Worm (Caenorhabditis elegans) whole organism, midembryonic: ENCODE measurements around the gene fbxa-72.

Experiments
- T22C8.4 ChIP-seq: fragments of 200-800 bp; sonication (Bioruptor generic); IDR thresholded peaks from 2 replicates; pipeline ENCODE4 v1.3.6; 2022; ENCODE audit warnings: missing genetic modification characterization, missing compliant biosample characterization
- cog-1 ChIP-seq: sonication (generic microtip); optimal IDR thresholded peaks from 2 replicates; lab custom pipeline; 2016; ENCODE audit warnings: missing genetic modification characterization, missing compliant biosample characterization
- flt-1 ChIP-seq: fragments of 200-800 bp; sonication (Bioruptor generic); IDR thresholded peaks from 2 replicates; pipeline ENCODE4 v1.3.6; 2022; ENCODE audit warnings: missing genetic modification characterization, missing compliant biosample characterization
- klf-2 ChIP-seq: fragments of 200-800 bp; sonication (Bioruptor generic); conservative IDR thresholded peaks from 2 replicates; pipeline ENCODE4 v1.3.6; 2022; ENCODE audit warnings: missing genetic modification reagents, missing genetic modification characterization, missing compliant biosample characterization
- med-1 ChIP-seq: sonication (generic microtip); optimal IDR thresholded peaks from 2 replicates; lab custom pipeline; 2017; ENCODE audit warnings: missing genetic modification characterization, mild to moderate bottlenecking, missing compliant biosample characterization, antibody characterized with exemption, missing genetic modification reagents; ENCODE audit not compliant: insufficient read depth
- ref-1 ChIP-seq: fragments of 200-800 bp; sonication (Bioruptor generic); conservative IDR thresholded peaks from 2 replicates; pipeline ENCODE4 v1.3.6; 2022; ENCODE audit warnings: missing genetic modification reagents, missing genetic modification characterization, missing compliant biosample characterization
- tab-1 ChIP-seq: fragments of 200-800 bp; sonication (Bioruptor generic); IDR thresholded peaks from 2 replicates; pipeline ENCODE4 v1.3.6; 2022; ENCODE audit warnings: missing genetic modification characterization, missing compliant biosample characterization
- ztf-23 ChIP-seq: fragments of 200-800 bp; sonication (Bioruptor generic); IDR thresholded peaks from 2 replicates; pipeline ENCODE4 v1.3.6; 2022; ENCODE audit warnings: missing genetic modification reagents, missing genetic modification characterization, missing compliant biosample characterization
- ztf-29 ChIP-seq: fragments of 200-800 bp; sonication (Bioruptor generic); IDR thresholded peaks from 2 replicates; pipeline ENCODE4 v1.3.6; 2022; ENCODE audit warnings: missing genetic modification reagents, missing genetic modification characterization, missing compliant biosample characterization

Gene fbxa-72

DNA sequence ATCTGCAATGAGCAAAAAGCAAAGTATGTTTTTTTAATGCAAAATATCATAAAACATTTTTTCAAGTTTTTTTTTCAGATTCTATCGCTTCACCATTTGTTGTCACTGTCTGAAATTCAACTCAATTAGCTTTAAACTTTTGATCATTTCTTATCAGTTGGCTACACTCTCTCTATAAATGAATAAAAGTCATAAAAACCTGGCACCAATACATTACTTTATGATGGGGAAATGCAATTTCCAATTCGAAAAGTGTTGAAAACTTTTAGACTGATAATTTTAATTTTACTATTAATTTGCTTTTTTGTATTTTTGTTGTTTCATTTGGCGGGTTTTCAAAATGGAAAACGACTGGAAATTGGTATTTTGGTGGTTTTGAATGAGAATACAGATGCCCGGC, 7.3 kb upstream of the fbxa-72 start, which contains the start of gene F31F4.1:
Gene F31F4.1 (plus strand): TSS at position 203 of the 400 bp plus-strand sequence.
- TF ChIP-seq ztf-29 (GFP tag; lab: Robert Waterston, UW) = no peak
- no peak for TF ChIP-seq klf-2 (GFP tag; lab: Robert Waterston, UW)
- no peak for TF ChIP-seq T22C8.4 (GFP tag; lab: Robert Waterston, UW)
- TF ChIP-seq tab-1 (GFP tag; lab: Robert Waterston, UW) = no peak
- TF ChIP-seq ztf-23 = no peak
- no peak for TF ChIP-seq ref-1 (GFP tag; lab: Robert Waterston, UW)
- TF ChIP-seq cog-1 (tag; lab: Kevin White, UChicago) = no peak
- no peak for TF ChIP-seq flt-1 (GFP tag; lab: Robert Waterston, UW)
- no peak for TF ChIP-seq med-1 (GFP tag; lab: Kevin White, UChicago)

DNA sequence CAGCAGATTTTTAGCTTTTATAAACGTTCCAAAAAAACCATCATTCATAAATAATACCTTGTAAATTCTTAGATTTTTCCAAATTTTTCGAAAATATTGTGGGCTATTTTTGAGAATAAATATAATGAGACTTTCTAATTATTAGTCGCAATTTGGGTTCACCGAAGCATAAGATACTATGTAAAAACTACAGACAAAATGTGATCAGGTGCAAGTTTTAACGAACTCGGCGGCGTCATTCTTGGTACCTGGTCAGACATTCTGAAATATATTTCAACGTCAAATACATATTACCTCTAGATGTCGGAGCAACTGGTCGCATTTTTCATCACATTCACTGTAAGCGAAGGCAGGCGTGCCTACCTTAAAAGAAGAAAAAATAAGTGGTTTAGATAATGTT, 5.5 kb upstream of the fbxa-72 start, which contains the start of gene srx-23:
Gene srx-23 (plus strand): TSS at position 301 of the 400 bp plus-strand sequence.
- no peak for TF ChIP-seq klf-2 (GFP tag; lab: Robert Waterston, UW)
- TF ChIP-seq flt-1 (GFP tag; lab: Robert Waterston, UW) = no peak

DNA sequence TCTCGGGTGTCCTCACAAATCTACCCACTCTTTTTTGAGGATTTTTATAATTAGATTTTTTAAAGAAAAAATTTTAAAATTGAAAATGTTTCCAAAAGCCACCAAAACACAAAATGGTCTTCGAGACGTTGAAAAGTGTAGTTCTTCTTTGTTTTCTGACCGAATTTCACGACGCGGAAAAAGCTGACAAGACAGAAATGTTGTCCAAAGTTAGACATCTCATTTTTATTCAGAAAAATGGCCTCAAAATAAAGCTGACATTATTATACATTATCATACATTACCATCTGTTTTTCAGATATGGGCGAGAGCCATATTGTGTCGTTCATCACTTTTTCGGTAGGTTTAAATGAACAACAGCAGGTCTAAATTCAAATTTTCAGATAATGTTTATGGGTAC, 3.1 kb upstream of the fbxa-72 start, which contains the start of gene srx-22:
Gene srx-22 (plus strand): TSS at position 301 of the 400 bp plus-strand sequence.
- TF ChIP-seq ztf-29 (GFP tag; lab: Robert Waterston, UW) (no peak), T22C8.4 (GFP tag; lab: Robert Waterston, UW) (no peak)

DNA sequence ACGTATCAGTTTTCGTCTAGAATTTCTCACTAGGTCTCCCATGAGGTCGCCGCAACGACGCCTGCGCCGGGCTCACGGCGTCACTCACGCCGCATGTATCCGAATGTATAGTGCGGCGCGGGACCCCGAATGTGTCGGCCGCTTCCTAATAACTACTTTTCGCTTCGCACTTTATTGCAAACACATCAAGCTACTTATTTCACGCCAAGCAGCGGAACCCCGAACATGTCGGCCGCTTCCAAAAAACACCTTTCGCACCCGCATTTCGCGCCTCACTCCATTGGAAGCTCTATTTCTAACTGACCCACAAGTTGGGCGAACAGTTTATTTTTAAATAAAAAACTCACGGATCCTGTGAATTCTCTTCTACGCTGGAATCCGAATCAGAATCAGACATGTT, 463 bp downstream of the fbxa-72 start:
- TF ChIP-seq klf-2 (GFP tag; lab: Robert Waterston, UW) = no peak
- TF ChIP-seq ztf-29 (GFP tag; lab: Robert Waterston, UW) = no peak
- no peak for TF ChIP-seq med-1 (GFP tag; lab: Kevin White, UChicago)
- TF ChIP-seq tab-1 (GFP tag; lab: Robert Waterston, UW) = no peak
- TF ChIP-seq ref-1 (GFP tag; lab: Robert Waterston, UW) = no peak
- no peak for TF ChIP-seq T22C8.4 (GFP tag; lab: Robert Waterston, UW)
- TF ChIP-seq ztf-23 = no peak
- no peak for TF ChIP-seq flt-1 (GFP tag; lab: Robert Waterston, UW)
- no peak for TF ChIP-seq cog-1 (tag; lab: Kevin White, UChicago)

DNA sequence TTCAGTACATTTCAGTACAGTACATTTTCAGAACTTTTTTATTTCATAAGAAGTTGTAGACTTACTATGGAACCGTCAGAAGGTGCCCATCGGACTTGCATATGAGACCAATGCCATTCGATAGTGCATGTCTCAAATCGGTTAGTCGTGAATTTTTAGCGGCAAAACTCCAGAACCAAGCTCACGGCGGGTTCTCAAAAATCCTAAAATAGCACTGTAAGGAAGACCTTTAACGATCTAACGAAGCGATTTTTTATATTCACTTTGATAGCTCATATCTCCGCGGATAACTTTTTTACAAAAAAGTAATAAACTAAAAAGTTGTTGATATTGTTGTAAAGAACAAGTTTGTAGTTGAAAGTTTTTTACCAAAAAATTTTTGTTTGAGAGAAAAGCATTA, 2.3 kb downstream of the fbxa-72 start, which contains the start of gene sru-25:
Gene sru-25 (minus strand): TSS at position 101 of the 400 bp plus-strand sequence.
- no peak for TF ChIP-seq T22C8.4 (GFP tag; lab: Robert Waterston, UW)
- TF ChIP-seq klf-2 (GFP tag; lab: Robert Waterston, UW) = no peak
- no peak for TF ChIP-seq ztf-23
- TF ChIP-seq med-1 (GFP tag; lab: Kevin White, UChicago) = no peak
- no peak for TF ChIP-seq ref-1 (GFP tag; lab: Robert Waterston, UW)
- TF ChIP-seq cog-1 (tag; lab: Kevin White, UChicago) = no peak
- no peak for TF ChIP-seq tab-1 (GFP tag; lab: Robert Waterston, UW)
- no peak for TF ChIP-seq flt-1 (GFP tag; lab: Robert Waterston, UW)
- no peak for TF ChIP-seq ztf-29 (GFP tag; lab: Robert Waterston, UW)

DNA sequence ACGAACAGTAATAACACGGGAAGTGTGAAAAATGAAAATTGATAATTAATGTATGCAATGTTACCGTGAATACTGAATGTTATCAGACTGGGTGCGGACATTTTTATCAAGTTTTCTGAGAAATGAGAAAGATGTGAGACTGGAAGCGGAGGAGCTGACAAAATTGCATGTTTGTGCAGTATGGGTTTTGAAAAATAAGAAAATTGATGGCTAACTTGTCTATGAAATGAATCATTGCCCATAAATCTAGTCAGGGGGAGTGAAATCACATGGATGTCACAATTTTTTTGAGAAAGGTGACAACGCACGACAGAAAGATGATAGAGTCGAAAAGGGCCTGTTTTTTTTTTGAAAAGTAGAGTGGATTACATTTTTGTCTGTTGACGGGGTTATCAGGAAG, 5.2 kb downstream of the fbxa-72 start, which contains the start of gene sru-24:
Gene sru-24 (minus strand): TSS at position 101 of the 400 bp plus-strand sequence.
- TF ChIP-seq T22C8.4 (GFP tag; lab: Robert Waterston, UW) (no peak), ref-1 (GFP tag; lab: Robert Waterston, UW) (no peak), cog-1 (tag; lab: Kevin White, UChicago) (no peak), klf-2 (GFP tag; lab: Robert Waterston, UW) (no peak), tab-1 (GFP tag; lab: Robert Waterston, UW) (no peak), ztf-29 (GFP tag; lab: Robert Waterston, UW) (no peak), ztf-23 (no peak), flt-1 (GFP tag; lab: Robert Waterston, UW) (no peak), med-1 (GFP tag; lab: Kevin White, UChicago) (no peak)

DNA sequence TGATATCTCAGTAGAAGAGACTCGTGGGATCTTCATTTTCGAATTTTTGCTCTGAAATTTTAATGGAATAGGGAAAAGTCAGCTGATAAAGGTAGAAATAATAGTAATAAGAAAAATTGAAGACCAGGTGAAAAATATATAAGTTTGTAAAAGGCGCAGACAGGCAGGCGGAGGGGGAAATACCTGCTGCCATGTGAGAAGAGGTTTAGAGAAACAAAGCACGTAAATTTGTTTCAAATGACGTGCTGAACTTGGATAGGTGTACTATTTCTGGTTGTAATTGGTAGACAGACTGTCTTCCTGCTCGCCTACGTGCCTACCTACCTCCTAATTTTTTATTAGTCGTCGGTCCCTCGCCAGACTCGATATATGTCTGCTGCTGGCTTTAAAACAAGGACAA, 9.1 kb downstream of the fbxa-72 start, which contains the start of gene nhr-180:
Gene nhr-180 (minus strand): TSS at position 52 of the 400 bp plus-strand sequence.
- TF ChIP-seq klf-2 (GFP tag; lab: Robert Waterston, UW) (no peak), cog-1 (tag; lab: Kevin White, UChicago) (no peak), ztf-23 (no peak), ref-1 (GFP tag; lab: Robert Waterston, UW) (no peak), flt-1 (GFP tag; lab: Robert Waterston, UW) (no peak), ztf-29 (GFP tag; lab: Robert Waterston, UW) (no peak), tab-1 (GFP tag; lab: Robert Waterston, UW) (no peak), T22C8.4 (GFP tag; lab: Robert Waterston, UW) (no peak), med-1 (GFP tag; lab: Kevin White, UChicago) (no peak)

DNA sequence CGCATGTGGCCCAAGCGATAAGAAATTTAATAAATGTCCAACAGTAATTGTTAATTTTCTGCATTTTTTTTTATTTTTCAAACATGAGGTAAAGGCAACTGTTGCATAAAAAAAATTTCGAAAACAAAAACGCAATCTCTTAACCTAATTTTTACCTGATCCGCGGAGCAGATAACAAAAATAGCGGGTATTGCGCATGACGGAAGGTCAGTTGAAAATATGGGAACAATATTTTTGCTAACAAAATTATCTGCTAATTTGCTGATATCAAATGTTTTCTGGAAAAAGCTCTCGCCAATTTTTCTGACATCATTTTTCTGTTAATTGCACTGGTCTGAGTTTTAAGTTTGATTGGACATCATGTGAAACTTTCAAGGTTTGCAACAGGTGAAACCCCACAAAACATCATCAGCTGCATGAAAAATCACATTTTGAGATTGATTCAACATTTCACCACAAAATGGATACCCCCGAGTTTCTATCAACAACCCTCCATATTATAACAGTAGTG, 12.2 kb downstream of the fbxa-72 start, which contains the start of the genes F31F4.11 and srh-266:
Gene F31F4.11 (minus strand): TSS at position 101 of the 511 bp plus-strand sequence.
Gene srh-266 (plus strand): TSS at position 461 of the 511 bp plus-strand sequence.
- TF ChIP-seq ref-1 (GFP tag; lab: Robert Waterston, UW) (no peak), T22C8.4 (GFP tag; lab: Robert Waterston, UW) (no peak), cog-1 (tag; lab: Kevin White, UChicago) (no peak), klf-2 (GFP tag; lab: Robert Waterston, UW) (no peak), ztf-29 (GFP tag; lab: Robert Waterston, UW) (no peak), med-1 (GFP tag; lab: Kevin White, UChicago) (no peak), flt-1 (GFP tag; lab: Robert Waterston, UW) (no peak)

DNA sequence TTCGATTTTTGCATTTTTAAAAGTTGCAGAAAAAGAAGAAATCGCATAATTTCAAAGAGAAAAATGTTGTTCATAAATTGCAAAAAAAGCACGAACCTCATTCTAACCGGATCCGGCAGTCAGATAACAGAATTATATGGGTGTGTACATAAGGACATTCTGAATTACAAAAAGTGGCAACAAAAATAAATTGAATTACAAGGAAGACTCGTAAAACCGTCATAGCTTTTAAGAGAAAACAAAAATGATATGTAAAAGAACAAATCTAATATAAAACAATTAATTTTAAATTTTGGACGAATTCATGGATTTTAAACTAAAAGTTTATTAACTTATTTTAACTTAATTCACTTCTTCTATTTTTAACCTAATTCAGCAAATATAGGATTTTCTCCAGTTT, 16.3 kb downstream of the fbxa-72 start, which contains the start of gene F31F4.17:
Gene F31F4.17 (minus strand): TSS at position 101 of the 400 bp plus-strand sequence.
- TF ChIP-seq klf-2 (GFP tag; lab: Robert Waterston, UW) = no peak
- no peak for TF ChIP-seq cog-1 (tag; lab: Kevin White, UChicago)
- no peak for TF ChIP-seq ztf-23
- TF ChIP-seq T22C8.4 (GFP tag; lab: Robert Waterston, UW) = no peak
- no peak for TF ChIP-seq tab-1 (GFP tag; lab: Robert Waterston, UW)
- TF ChIP-seq flt-1 (GFP tag; lab: Robert Waterston, UW) = no peak
- TF ChIP-seq med-1 (GFP tag; lab: Kevin White, UChicago) = no peak
- no peak for TF ChIP-seq ref-1 (GFP tag; lab: Robert Waterston, UW)
- TF ChIP-seq ztf-29 (GFP tag; lab: Robert Waterston, UW) = no peak
